Worm (Caenorhabditis elegans) whole organism, late embryonic: ENCODE data around the gene moma-1.

Experiments used
- C08G9.2 ChIP-seq: sonication (generic microtip); optimal IDR thresholded peaks from 2 replicates; lab custom pipeline; 2016; ENCODE audit warnings: mild to moderate bottlenecking, missing genetic modification characterization, moderate library complexity, missing compliant biosample characterization
- F13H6.1 ChIP-seq: sonication (generic microtip); optimal IDR thresholded peaks from 2 replicates; lab custom pipeline; 2016; ENCODE audit warnings: missing genetic modification characterization, missing compliant biosample characterization
- K02D7.2 ChIP-seq: sonication (generic microtip); optimal IDR thresholded peaks from 2 replicates; lab custom pipeline; 2017; ENCODE audit warnings: mild to moderate bottlenecking, missing genetic modification characterization, missing compliant biosample characterization
- K09A11.1 ChIP-seq: sonication (generic microtip); optimal IDR thresholded peaks from 2 replicates; lab custom pipeline; 2017; ENCODE audit warnings: antibody characterized with exemption, mild to moderate bottlenecking, missing genetic modification characterization, missing compliant biosample characterization; ENCODE audit not compliant: insufficient read depth
- T23F11.4 ChIP-seq: fragments of 200-800 bp; sonication (Bioruptor generic); optimal IDR thresholded peaks from 2 replicates; lab custom pipeline; 2018; ENCODE audit warnings: mild to moderate bottlenecking, missing genetic modification characterization, missing compliant biosample characterization
- Y22D7AL.16 ChIP-seq: sonication (generic microtip); optimal IDR thresholded peaks from 2 replicates; lab custom pipeline; 2016; ENCODE audit warnings: missing genetic modification characterization, missing compliant biosample characterization
- ama-1 ChIP-seq: fragments of 150-350 bp; optimal IDR thresholded peaks from 2 replicates; lab custom pipeline; 2014
- ceh-14 ChIP-seq: sonication (generic microtip); optimal IDR thresholded peaks from 2 replicates; lab custom pipeline; 2016; ENCODE audit warnings: missing genotype, missing genetic modification characterization, missing compliant biosample characterization
- ceh-18 ChIP-seq: sonication (generic microtip); optimal IDR thresholded peaks from 2 replicates; lab custom pipeline; 2016; ENCODE audit warnings: missing genetic modification characterization, missing compliant biosample characterization
- ceh-31 ChIP-seq: sonication (generic microtip); optimal IDR thresholded peaks from 2 replicates; lab custom pipeline; 2016; ENCODE audit warnings: missing genetic modification characterization, missing compliant biosample characterization
- ceh-45 ChIP-seq: fragments of 200-800 bp; sonication (Bioruptor generic); IDR thresholded peaks from 2 replicates; pipeline ENCODE4 v1.3.6; 2022; ENCODE audit warnings: missing genetic modification reagents, missing genetic modification characterization, missing compliant biosample characterization
- ceh-6 ChIP-seq: fragments of 200-800 bp; sonication (Bioruptor generic); optimal IDR thresholded peaks from 2 replicates; lab custom pipeline; 2018; ENCODE audit warnings: mild to moderate bottlenecking, missing genetic modification characterization, missing compliant biosample characterization
- ceh-9 ChIP-seq: sonication (generic microtip); optimal IDR thresholded peaks from 2 replicates; lab custom pipeline; 2016; ENCODE audit warnings: mild to moderate bottlenecking, missing genetic modification characterization, inconsistent platforms, missing compliant biosample characterization
- che-1 ChIP-seq: sonication (generic microtip); optimal IDR thresholded peaks from 2 replicates; lab custom pipeline; 2016; ENCODE audit warnings: mild to moderate bottlenecking, missing genetic modification characterization, missing compliant biosample characterization
- elt-2 ChIP-seq: sonication (generic microtip); optimal IDR thresholded peaks from 2 replicates; lab custom pipeline; 2016; ENCODE audit warnings: missing genetic modification reagents, missing genetic modification characterization, missing compliant biosample characterization
- elt-4 ChIP-seq: sonication (generic microtip); optimal IDR thresholded peaks from 2 replicates; lab custom pipeline; 2016; ENCODE audit warnings: missing genetic modification characterization, missing compliant biosample characterization
- ets-4 ChIP-seq: sonication (generic microtip); optimal IDR thresholded peaks from 2 replicates; lab custom pipeline; 2016; ENCODE audit warnings: missing genetic modification characterization, missing compliant biosample characterization
- fax-1 ChIP-seq: sonication (generic microtip); optimal IDR thresholded peaks from 2 replicates; lab custom pipeline; 2016; ENCODE audit warnings: missing genotype, missing genetic modification characterization, missing compliant biosample characterization
- gmeb-2 ChIP-seq: sonication (generic microtip); optimal IDR thresholded peaks from 2 replicates; lab custom pipeline; 2016; ENCODE audit warnings: missing genetic modification characterization, inconsistent platforms, missing compliant biosample characterization
- hlh-30 ChIP-seq: sonication (generic microtip); optimal IDR thresholded peaks from 2 replicates; lab custom pipeline; 2017; ENCODE audit warnings: antibody characterized with exemption, missing genetic modification characterization, missing compliant biosample characterization; ENCODE audit not compliant: insufficient read depth
- lim-6 ChIP-seq: sonication (generic microtip); optimal IDR thresholded peaks from 2 replicates; lab custom pipeline; 2016; ENCODE audit warnings: missing genetic modification characterization, missing compliant biosample characterization
- lin-11 ChIP-seq: fragments of 200-800 bp; sonication (Bioruptor generic); optimal IDR thresholded peaks from 2 replicates; lab custom pipeline; 2018; ENCODE audit warnings: mild to moderate bottlenecking, missing genetic modification characterization, missing compliant biosample characterization
- madf-2 ChIP-seq: sonication (generic microtip); optimal IDR thresholded peaks from 2 replicates; lab custom pipeline; 2017; ENCODE audit warnings: missing genetic modification characterization, missing compliant biosample characterization
- mec-3 ChIP-seq: sonication (generic microtip); optimal IDR thresholded peaks from 2 replicates; lab custom pipeline; 2016; ENCODE audit warnings: borderline replicate concordance, missing genetic modification characterization, missing compliant biosample characterization
- nfya-1 ChIP-seq: sonication (generic microtip); optimal IDR thresholded peaks from 2 replicates; lab custom pipeline; 2017; ENCODE audit warnings: missing genetic modification characterization, mild to moderate bottlenecking, missing compliant biosample characterization, antibody characterized with exemption, moderate library complexity
- nhr-11 ChIP-seq: fragments of 150-350 bp; optimal IDR thresholded peaks from 2 replicates; lab custom pipeline; 2014; ENCODE audit warnings: missing biosample characterization, missing genetic modification characterization
- npax-4 ChIP-seq: sonication (generic microtip); optimal IDR thresholded peaks from 2 replicates; lab custom pipeline; 2016; ENCODE audit warnings: missing genetic modification characterization, missing compliant biosample characterization
- pag-3 ChIP-seq: sonication (generic microtip); optimal IDR thresholded peaks from 2 replicates; lab custom pipeline; 2016; ENCODE audit warnings: missing compliant biosample characterization, missing genetic modification characterization, borderline replicate concordance
- pha-4 ChIP-seq: fragments of 150-350 bp; optimal IDR thresholded peaks from 2 replicates; lab custom pipeline; 2018; ENCODE audit warnings: missing biosample characterization, missing genetic modification reagents, missing genetic modification characterization
- ref-2 ChIP-seq: sonication (generic microtip); optimal IDR thresholded peaks from 2 replicates; lab custom pipeline; 2016; ENCODE audit warnings: missing genetic modification characterization, missing compliant biosample characterization
- rnt-1 ChIP-seq: sonication (generic microtip); optimal IDR thresholded peaks from 2 replicates; lab custom pipeline; 2016; ENCODE audit warnings: missing genetic modification characterization, missing compliant biosample characterization
- sdc-2 ChIP-seq: sonication (generic microtip); optimal IDR thresholded peaks from 2 replicates; lab custom pipeline; 2016; ENCODE audit warnings: missing genotype, missing genetic modification characterization, missing compliant biosample characterization
- sox-2 ChIP-seq: fragments of 200-800 bp; sonication (Bioruptor generic); IDR thresholded peaks from 2 replicates; pipeline ENCODE4 v1.3.6; 2022; ENCODE audit warnings: missing genetic modification reagents, missing genetic modification characterization, missing compliant biosample characterization
- tbx-2 ChIP-seq: sonication (generic microtip); optimal IDR thresholded peaks from 2 replicates; lab custom pipeline; 2016; ENCODE audit warnings: missing genetic modification characterization, missing compliant biosample characterization
- tbx-7 ChIP-seq: sonication (generic microtip); optimal IDR thresholded peaks from 2 replicates; lab custom pipeline; 2016; ENCODE audit warnings: missing genotype, missing genetic modification characterization, missing compliant biosample characterization
- unc-42 ChIP-seq: sonication (generic microtip); optimal IDR thresholded peaks from 2 replicates; lab custom pipeline; 2016; ENCODE audit warnings: missing genotype, missing genetic modification characterization, missing compliant biosample characterization
- unc-55 ChIP-seq: sonication (generic microtip); optimal IDR thresholded peaks from 2 replicates; lab custom pipeline; 2017; ENCODE audit warnings: missing biosample characterization, missing genetic modification reagents, missing genetic modification characterization

Gene moma-1

ce11 chrIII:868866-869265 is 16.7 kb upstream of the moma-1 start:
- no peak for TF ChIP-seq nhr-11 (tag; lab: Kevin White, UChicago)
- no peak for TF ChIP-seq lim-6 (tag; lab: Kevin White, UChicago)
- no peak for TF ChIP-seq tbx-2 (tag; lab: Kevin White, UChicago)
- no peak for TF ChIP-seq unc-42 (tag; lab: Kevin White, UChicago)
- TF ChIP-seq nfya-1 (tag; lab: Kevin White, UChicago), result no peak
- no peak for TF ChIP-seq pha-4 (tag; lab: Kevin White, UChicago)
- no peak for TF ChIP-seq gmeb-2 (tag; lab: Kevin White, UChicago)
- no peak for TF ChIP-seq sdc-2 (tag; lab: Kevin White, UChicago)
- TF ChIP-seq ceh-45 (GFP tag; lab: Robert Waterston, UW), result no peak
- TF ChIP-seq elt-4, result no peak
- no peak for TF ChIP-seq ceh-6 (GFP tag; lab: Kevin White, UChicago)
- no peak for TF ChIP-seq tbx-7 (tag; lab: Kevin White, UChicago)
- no peak for TF ChIP-seq ref-2 (tag; lab: Kevin White, UChicago)
- no peak for TF ChIP-seq npax-4 (tag; lab: Kevin White, UChicago)
- TF ChIP-seq ceh-14 (tag; lab: Kevin White, UChicago), result no peak
- no peak for TF ChIP-seq madf-2 (tag; lab: Kevin White, UChicago)
- no peak for TF ChIP-seq C08G9.2 (tag; lab: Kevin White, UChicago)
- TF ChIP-seq sox-2, result no peak
- no peak for TF ChIP-seq K02D7.2 (tag; lab: Kevin White, UChicago)
- no peak for TF ChIP-seq ceh-18 (tag; lab: Kevin White, UChicago)

- TF ChIP-seq tbx-7 (tag; lab: Kevin White, UChicago), result no peak
- no peak for TF ChIP-seq ceh-9 (tag; lab: Kevin White, UChicago)
- no peak for TF ChIP-seq sdc-2 (tag; lab: Kevin White, UChicago)
- TF ChIP-seq ceh-31 (tag; lab: Kevin White, UChicago), result peak; percentile 28
- peak; percentile 95 for TF ChIP-seq unc-42 (tag; lab: Kevin White, UChicago)
- TF ChIP-seq elt-2, result no peak
- TF ChIP-seq, all 69 proteins: peak for 2
Observed at ce11 chrIII:861819-862356, 9.7 kb upstream of the moma-1 start, which contains the start of gene arx-4. TSS of gene arx-4 (plus strand) at chrIII:862306.

ce11 chrIII:859898-860297 is 7.7 kb upstream of the moma-1 start, which contains the start of gene exos-4.2:
TSS of gene exos-4.2 (plus strand) at chrIII:860198.
- no peak for TF ChIP-seq ceh-31 (tag; lab: Kevin White, UChicago)
- no peak for TF ChIP-seq K09A11.1
- TF ChIP-seq Y22D7AL.16 (tag; lab: Kevin White, UChicago), result no peak
- TF ChIP-seq mec-3, result no peak
- no peak for TF ChIP-seq pag-3
- TF ChIP-seq unc-55 (GFP tag; lab: Kevin White, UChicago), result no peak
- TF ChIP-seq ama-1 (lab: Kevin White, UChicago), result no peak
- no peak for TF ChIP-seq rnt-1 (tag; lab: Kevin White, UChicago)
- TF ChIP-seq nfya-1 (tag; lab: Kevin White, UChicago), result no peak
- no peak for TF ChIP-seq lim-6 (tag; lab: Kevin White, UChicago)

- TF ChIP-seq che-1 (tag; lab: Kevin White, UChicago) (no peak), mec-3 (no peak), F13H6.1 (tag; lab: Kevin White, UChicago) (no peak), fax-1 (tag; lab: Kevin White, UChicago) (no peak), lim-6 (tag; lab: Kevin White, UChicago) (no peak), ets-4 (no peak), hlh-30 (tag; lab: Kevin White, UChicago) (no peak), T23F11.4 (GFP tag; lab: Kevin White, UChicago) (no peak), lin-11 (tag; lab: Kevin White, UChicago) (no peak)
Observed at ce11 chrIII:856908-857307, 4.7 kb upstream of the moma-1 start.
